Worm (Caenorhabditis elegans) whole organism, late embryonic: ENCODE measurements around the gene itr-1.

Source experiments
- ceh-19 ChIP-seq: fragments of 200-800 bp; sonication (Bioruptor generic); optimal IDR thresholded peaks from 2 replicates; lab custom pipeline; 2018; ENCODE audit warnings: mild to moderate bottlenecking, missing genetic modification characterization, missing compliant biosample characterization
- dmd-4 ChIP-seq: sonication (generic microtip); optimal IDR thresholded peaks from 2 replicates; lab custom pipeline; 2016; ENCODE audit warnings: borderline replicate concordance, missing genetic modification characterization, missing compliant biosample characterization
- dve-1 ChIP-seq: sonication (generic microtip); optimal IDR thresholded peaks from 2 replicates; lab custom pipeline; 2017; ENCODE audit warnings: antibody characterized with exemption, mild to moderate bottlenecking, missing genetic modification characterization, missing compliant biosample characterization
- elt-2 ChIP-seq: sonication (generic microtip); optimal IDR thresholded peaks from 2 replicates; lab custom pipeline; 2016; ENCODE audit warnings: missing genetic modification reagents, missing genetic modification characterization, missing compliant biosample characterization
- ets-4 ChIP-seq: sonication (generic microtip); optimal IDR thresholded peaks from 2 replicates; lab custom pipeline; 2016; ENCODE audit warnings: missing genetic modification characterization, missing compliant biosample characterization
- hlh-15 ChIP-seq: sonication (generic microtip); optimal IDR thresholded peaks from 2 replicates; lab custom pipeline; 2016; ENCODE audit warnings: missing genetic modification characterization, missing compliant biosample characterization
- nfya-1 ChIP-seq: sonication (generic microtip); optimal IDR thresholded peaks from 2 replicates; lab custom pipeline; 2017; ENCODE audit warnings: missing genetic modification characterization, mild to moderate bottlenecking, missing compliant biosample characterization, antibody characterized with exemption, moderate library complexity
- pat-9 ChIP-seq: fragments of 200-800 bp; sonication (Bioruptor generic); optimal IDR thresholded peaks from 2 replicates; lab custom pipeline; 2018; ENCODE audit warnings: mild to moderate bottlenecking, missing genetic modification characterization, moderate library complexity, missing compliant biosample characterization
- pqm-1 ChIP-seq: sonication (generic microtip); optimal IDR thresholded peaks from 2 replicates; lab custom pipeline; 2016; ENCODE audit warnings: missing genetic modification characterization, missing compliant biosample characterization
- pros-1 ChIP-seq: fragments of 150-350 bp; optimal IDR thresholded peaks from 2 replicates; lab custom pipeline; 2014; ENCODE audit warnings: missing biosample characterization, missing genetic modification reagents, missing genetic modification characterization
- rnt-1 ChIP-seq: sonication (generic microtip); optimal IDR thresholded peaks from 2 replicates; lab custom pipeline; 2016; ENCODE audit warnings: missing genetic modification characterization, missing compliant biosample characterization
- tbx-2 ChIP-seq: sonication (generic microtip); optimal IDR thresholded peaks from 2 replicates; lab custom pipeline; 2016; ENCODE audit warnings: missing genetic modification characterization, missing compliant biosample characterization
- tbx-7 ChIP-seq: sonication (generic microtip); optimal IDR thresholded peaks from 2 replicates; lab custom pipeline; 2016; ENCODE audit warnings: missing genotype, missing genetic modification characterization, missing compliant biosample characterization
- unc-3 ChIP-seq, 2 experiments: fragments of 200-800 bp in 1 of 2; sonication (Bioruptor generic) in 1 of 2; sonication (generic microtip) in 1 of 2; conservative IDR thresholded peaks in 1 of 2; optimal IDR thresholded peaks in 1 of 2; 2 replicates each; pipeline versions ENCODE4 v1.3.6 to Lab custom; 2016 to 2022; ENCODE audit warnings: missing compliant biosample characterization in 2 of 2, missing genetic modification characterization in 2 of 2, missing genetic modification reagents in 1 of 2

- TF ChIP-seq pqm-1 (tag; lab: Kevin White, UChicago) (no peak), ets-4 (peak; percentile 45), hlh-15 (tag; lab: Kevin White, UChicago) (no peak), rnt-1 (tag; lab: Kevin White, UChicago) (peak; percentile 78), nfya-1 (tag; lab: Kevin White, UChicago) (peak; percentile 52), tbx-7 (tag; lab: Kevin White, UChicago) (peak; percentile 46), pat-9 (tag; lab: Kevin White, UChicago) (no peak), tbx-2 (peak; percentile 89), elt-2 (tag; lab: Kevin White, UChicago) (peak; percentile 43), unc-3 (GFP tag; conservative IDR thresholded peaks at IDR 0.05; lab: Robert Waterston, UW) (no peak), unc-3 (tag; optimal IDR thresholded peaks at IDR 0.05; lab: Kevin White, UChicago) (no peak), dmd-4 (tag; lab: Kevin White, UChicago) (peak; percentile 54), ceh-19 (peak; percentile 27), pros-1 (tag; lab: Kevin White, UChicago) (no peak), dve-1 (tag; lab: Kevin White, UChicago) (peak; percentile 25)
Measured at ce11 chrIV:7654212-7654778, 20.7 kb upstream of the itr-1 start, which contains the start of gene nrde-4.
